Fruit fly (Drosophila melanogaster): ENCODE results near the gene Elo68beta.

The Elo68beta gene

DNA sequence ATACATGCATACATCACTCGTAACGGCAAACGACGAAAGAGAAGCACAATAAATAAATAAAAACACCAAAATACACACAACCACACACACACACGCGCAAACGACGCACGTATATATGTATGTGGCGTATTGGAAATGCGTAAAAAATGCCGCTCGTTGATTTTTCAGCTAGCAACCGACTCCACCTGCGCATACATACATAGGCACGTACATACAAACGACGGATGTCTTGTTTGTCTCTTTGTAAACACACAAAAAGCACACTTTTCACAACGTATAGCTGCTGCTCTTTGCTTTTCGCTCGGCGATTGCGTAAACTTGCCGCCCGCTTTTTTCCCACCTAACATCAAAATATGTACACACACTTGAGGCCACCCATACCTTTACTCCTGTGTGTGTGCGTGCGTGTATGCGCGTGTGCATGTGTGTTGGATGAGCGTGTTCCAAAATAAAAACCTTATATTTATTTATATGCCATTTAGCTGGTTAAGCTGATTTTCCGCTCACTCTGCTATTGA is 18.5 kb upstream of the Elo68beta start:
- TF ChIP-seq pum (GFP tag; optimal IDR thresholded peaks at IDR 0.05) (no peak), maf-S (GFP tag; optimal IDR thresholded peaks at IDR 0.05) (no peak), B-H1 (GFP tag; IDR thresholded peaks at IDR 0.05) (no peak), CG6854 (GFP tag; optimal IDR thresholded peaks at IDR 0.05) (peak; percentile 47), ewg (GFP tag; optimal IDR thresholded peaks at IDR 0.05) (peak; percentile 64), rib (GFP tag; IDR thresholded peaks at IDR 0.05) (peak; percentile 63), exex (tag; optimal IDR thresholded peaks at IDR 0.05) (no peak), CG18476 (GFP tag; optimal IDR thresholded peaks at IDR 0.05) (no peak), CG6175 (GFP tag; IDR thresholded peaks at IDR 0.05) (no peak), cas (GFP tag; IDR thresholded peaks at IDR 0.05) (no peak), salm (tag; optimal IDR thresholded peaks at IDR 0.05) (no peak), CG17359 (tag; optimal IDR thresholded peaks at IDR 0.05) (peak; percentile 40), CG2678 (tag; optimal IDR thresholded peaks at IDR 0.05) (peak; percentile 53), Ssrp (tag; optimal IDR thresholded peaks at IDR 0.05) (no peak), pita (GFP tag; optimal IDR thresholded peaks at IDR 0.05) (no peak), CG4730 (GFP tag; IDR thresholded peaks at IDR 0.05) (no peak), CG3163 (GFP tag; optimal IDR thresholded peaks at IDR 0.05) (peak; percentile 65), tna (GFP tag; IDR thresholded peaks at IDR 0.05; ENCODE audit: partially characterized antibody) (no peak), ems (GFP tag; optimal IDR thresholded peaks at IDR 0.05) (no peak), pros (GFP tag; optimal IDR thresholded peaks at IDR 0.05) (peak; percentile 8), Dp (GFP tag; optimal IDR thresholded peaks at IDR 0.05) (no peak), CG17568 (GFP tag; optimal IDR thresholded peaks at IDR 0.05) (peak; percentile 22), HLH3B (GFP tag; IDR thresholded peaks at IDR 0.05) (no peak), lola (GFP tag; optimal IDR thresholded peaks at IDR 0.05) (peak in 1 of 3 experiments; percentile 62), eve (GFP tag; optimal IDR thresholded peaks at IDR 0.05) (no peak), gt (GFP tag; IDR thresholded peaks at IDR 0.05) (no peak), CG10959 (GFP tag; IDR thresholded peaks at IDR 0.05) (no peak), Hsf (GFP tag; optimal IDR thresholded peaks at IDR 0.05) (no peak), Doc2 (GFP tag; IDR thresholded peaks at IDR 0.05) (no peak), tgo (GFP tag; IDR thresholded peaks at IDR 0.05) (no peak), pan (optimal IDR thresholded peaks at IDR 0.05) (no peak), pan (GFP tag; optimal IDR thresholded peaks at IDR 0.05 in 1 of 2, IDR thresholded peaks at IDR 0.05 in 1 of 2) (no peak), CG7357 (GFP tag; IDR thresholded peaks at IDR 0.05) (no peak), tap (tag; optimal IDR thresholded peaks at IDR 0.05) (no peak), croc (GFP tag; conservative IDR thresholded peaks at IDR 0.05) (no peak), HHEX (GFP tag; optimal IDR thresholded peaks at IDR 0.05) (peak; percentile 39), Optix (GFP tag; IDR thresholded peaks at IDR 0.05) (no peak), Dref (GFP tag; IDR thresholded peaks at IDR 0.05) (no peak), Jarid2 (GFP tag; optimal IDR thresholded peaks at IDR 0.05) (no peak), CG3838 (GFP tag; optimal IDR thresholded peaks at IDR 0.05) (no peak), lab (GFP tag; optimal IDR thresholded peaks at IDR 0.05) (peak; percentile 83), CG2875 (GFP tag; optimal IDR thresholded peaks at IDR 0.05) (peak; percentile 35), sens-2 (GFP tag; IDR thresholded peaks at IDR 0.05) (no peak), toy (GFP tag; IDR thresholded peaks at IDR 0.05) (no peak), CG1603 (tag; optimal IDR thresholded peaks at IDR 0.05) (peak; percentile 41), Antp (GFP tag; optimal IDR thresholded peaks at IDR 0.05) (no peak), zfh1 (GFP tag; IDR thresholded peaks at IDR 0.05) (0 out of 3 replicates have a peak, but pooled peaks have one; percentile 18), CG32772 (GFP tag; IDR thresholded peaks at IDR 0.05) (no peak), sr (GFP tag; IDR thresholded peaks at IDR 0.05) (peak; percentile 37; the same call in 1 of the 3 replicates), CG8281 (tag; optimal IDR thresholded peaks at IDR 0.05) (peak; percentile 1), CG9876 (GFP tag; optimal IDR thresholded peaks at IDR 0.05) (no peak), ase (GFP tag; IDR thresholded peaks at IDR 0.05) (no peak)
